Worm (Caenorhabditis elegans) whole organism, L1 larva: Measurements from ENCODE around the gene ZK287.9.

Source experiments
- efl-1 ChIP-seq, 4 experiments: fragments of 150-350 bp; optimal IDR thresholded peaks in 3 of 4; peaks in 1 of 4; 1 replicate in 1 of 4; 2 replicates in 3 of 4; lab custom pipeline; 2014; ENCODE audit warnings: missing biosample characterization in 2 of 4, missing genetic modification characterization in 2 of 4, missing genetic modification reagents in 2 of 4
- egl-27 ChIP-seq, 2 experiments: fragments of 150-350 bp in 1 of 2; sonication (generic microtip); optimal IDR thresholded peaks; 3 replicates each; lab custom pipeline; 2017 to 2018; ENCODE audit warnings: missing biosample characterization in 2 of 2, missing genetic modification characterization in 2 of 2, missing genetic modification reagents in 2 of 2
- fos-1 ChIP-seq: fragments of 150-350 bp; optimal IDR thresholded peaks from 2 replicates; lab custom pipeline; 2014; ENCODE audit warnings: missing biosample characterization, missing genetic modification characterization
- lin-35 ChIP-seq, 2 experiments: fragments of 150-350 bp; optimal IDR thresholded peaks; 2 replicates each; lab custom pipeline; 2014; ENCODE audit warnings: missing biosample characterization in 2 of 2, missing genetic modification characterization in 2 of 2, missing genetic modification reagents in 2 of 2
- nhr-90 ChIP-seq: sonication (generic microtip); optimal IDR thresholded peaks from 2 replicates; lab custom pipeline; 2016; ENCODE audit warnings: mild to moderate bottlenecking, missing genetic modification characterization, missing compliant biosample characterization; ENCODE audit not compliant: poor library complexity
- unc-130 ChIP-seq: fragments of 150-350 bp; optimal IDR thresholded peaks from 2 replicates; lab custom pipeline; 2017; ENCODE audit warnings: missing biosample characterization, missing genetic modification characterization, inconsistent platforms
- unc-62 ChIP-seq: fragments of 150-350 bp; optimal IDR thresholded peaks from 2 replicates; lab custom pipeline; 2014; ENCODE audit warnings: missing biosample characterization, missing genetic modification reagents, missing genetic modification characterization

DNA sequence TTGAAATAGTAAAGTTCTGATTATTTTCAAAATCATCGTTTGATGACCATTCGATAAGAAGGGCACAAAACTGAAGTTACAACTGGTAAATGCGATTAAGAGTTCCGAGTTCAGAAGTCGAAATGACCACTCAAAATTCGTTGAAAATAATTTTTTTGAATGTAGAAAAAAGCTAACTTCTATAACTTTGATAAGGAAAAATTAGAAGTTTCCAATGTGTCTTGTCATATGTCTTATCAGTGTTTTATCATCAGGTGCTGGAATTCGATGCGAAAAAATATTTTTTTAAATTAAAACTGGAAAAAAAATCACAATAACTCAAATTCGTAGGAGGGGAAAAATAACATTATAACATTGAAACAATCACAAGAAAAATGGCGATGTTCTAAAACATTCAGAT is 46.6 kb downstream of the ZK287.9 start:
- TF ChIP-seq egl-27 (tag; optimal IDR thresholded peaks at IDR 0.05; lab: Kevin White, UChicago) = no peak
- no peak for TF ChIP-seq nhr-90 (tag; lab: Kevin White, UChicago)
- no peak for TF ChIP-seq efl-1 (optimal IDR thresholded peaks at IDR 0.05; lab: Kevin White, UChicago)
- TF ChIP-seq efl-1 (GFP tag; optimal IDR thresholded peaks at IDR 0.05 in 1 of 2; lab: Kevin White, UChicago) = no peak
- TF ChIP-seq lin-35 (GFP tag; optimal IDR thresholded peaks at IDR 0.05; lab: Kevin White, UChicago) = peak in 1 of 2 experiments; percentile 8
- no peak for TF ChIP-seq unc-130
- no peak for TF ChIP-seq unc-62 (GFP tag; lab: Kevin White, UChicago)
- no peak for TF ChIP-seq fos-1
